Fruit fly (Drosophila melanogaster) S2 (cell line): ENCODE results near the gene RhoGEF3.

Source experiments
- CG8478 ChIP-seq: fragments of >200 bp; optimal IDR thresholded peaks from 2 replicates; lab custom pipeline; 2018
- CTCF ChIP-seq, 2 experiments: fragments of >200 bp; optimal IDR thresholded peaks; 2 replicates each; lab custom pipeline; 2018

dm6 chr3L:246644-247199 lies 30.5 kb upstream of the RhoGEF3 start:
- TF ChIP-seq CTCF (optimal IDR thresholded peaks at IDR 0.05; lab: Kevin White, UChicago) = peak; percentile 96 to 97
- TF ChIP-seq CG8478 (lab: Kevin White, UChicago) = no peak
